Worm (Caenorhabditis elegans) whole organism, L2 larva: ENCODE measurements around the gene kgb-1.

ENCODE experiments used
- C34F6.9 ChIP-seq: fragments of 150-350 bp; optimal IDR thresholded peaks from 2 replicates; lab custom pipeline; 2014; ENCODE audit warnings: missing biosample characterization, missing genetic modification characterization
- F13H6.1 ChIP-seq: sonication (generic microtip); optimal IDR thresholded peaks from 2 replicates; lab custom pipeline; 2016; ENCODE audit warnings: missing genetic modification characterization, missing compliant biosample characterization
- Y55F3AM.14 ChIP-seq: fragments of 200-800 bp; sonication (Bioruptor generic); optimal IDR thresholded peaks from 2 replicates; lab custom pipeline; 2018; ENCODE audit warnings: mild to moderate bottlenecking, missing genetic modification characterization, missing compliant biosample characterization
- ZK546.5 ChIP-seq: sonication (generic microtip); optimal IDR thresholded peaks from 2 replicates; lab custom pipeline; 2017; ENCODE audit warnings: missing biosample characterization, missing genetic modification characterization
- aly-2 ChIP-seq: fragments of 150-350 bp; optimal IDR thresholded peaks from 2 replicates; lab custom pipeline; 2014; ENCODE audit warnings: missing biosample characterization, missing genetic modification characterization
- ama-1 ChIP-seq: fragments of 150-350 bp; optimal IDR thresholded peaks from 2 replicates; lab custom pipeline; 2018; ENCODE audit warnings: inconsistent platforms
- blmp-1 ChIP-seq: sonication (generic microtip); optimal IDR thresholded peaks from 2 replicates; lab custom pipeline; 2017; ENCODE audit warnings: missing genetic modification characterization, mild to moderate bottlenecking, missing compliant biosample characterization, antibody characterized with exemption, moderate library complexity; ENCODE audit not compliant: insufficient read depth
- crh-2 ChIP-seq: sonication (generic microtip); optimal IDR thresholded peaks from 2 replicates; lab custom pipeline; 2017; ENCODE audit warnings: missing biosample characterization, missing genetic modification characterization
- elt-1 ChIP-seq: fragments of 150-350 bp; optimal IDR thresholded peaks from 2 replicates; lab custom pipeline; 2014; ENCODE audit warnings: missing biosample characterization, missing genetic modification characterization
- elt-3 ChIP-seq: sonication (generic microtip); optimal IDR thresholded peaks from 2 replicates; lab custom pipeline; 2017; ENCODE audit warnings: missing biosample characterization, missing genetic modification characterization
- fos-1 ChIP-seq: fragments of 150-350 bp; optimal IDR thresholded peaks from 2 replicates; lab custom pipeline; 2014; ENCODE audit warnings: missing biosample characterization, missing genetic modification characterization
- gmeb-1 ChIP-seq: fragments of 150-350 bp; optimal IDR thresholded peaks from 2 replicates; lab custom pipeline; 2014; ENCODE audit warnings: missing biosample characterization, missing genetic modification characterization
- lin-11 ChIP-seq: fragments of 150-350 bp; sonication (generic microtip); optimal IDR thresholded peaks from 2 replicates; lab custom pipeline; 2014; ENCODE audit warnings: missing biosample characterization, missing genetic modification characterization, inconsistent platforms, mixed read lengths
- lin-13 ChIP-seq: fragments of 150-350 bp; optimal IDR thresholded peaks from 2 replicates; lab custom pipeline; 2014; ENCODE audit warnings: missing biosample characterization, missing genetic modification reagents, missing genetic modification characterization
- lin-39 ChIP-seq: fragments of 150-350 bp; optimal IDR thresholded peaks from 2 replicates; lab custom pipeline; 2014; ENCODE audit warnings: missing biosample characterization, missing genetic modification reagents, missing genetic modification characterization
- lsy-2 ChIP-seq, 2 experiments: fragments of 150-350 bp in 1 of 2; sonication (generic microtip) in 1 of 2; optimal IDR thresholded peaks; 2 replicates each; lab custom pipeline; 2014 to 2017; ENCODE audit warnings: missing biosample characterization in 2 of 2, missing genetic modification characterization in 2 of 2
- mab-5 ChIP-seq: fragments of 150-350 bp; optimal IDR thresholded peaks from 2 replicates; lab custom pipeline; 2014; ENCODE audit warnings: missing biosample characterization, missing genetic modification characterization
- mbf-1 ChIP-seq: sonication (generic microtip); optimal IDR thresholded peaks from 2 replicates; lab custom pipeline; 2017; ENCODE audit warnings: missing biosample characterization, missing genetic modification characterization
- nhr-11 ChIP-seq: fragments of 150-350 bp; optimal IDR thresholded peaks from 2 replicates; lab custom pipeline; 2014; ENCODE audit warnings: missing biosample characterization, missing genetic modification characterization
- nhr-12 ChIP-seq: fragments of 150-350 bp; optimal IDR thresholded peaks from 2 replicates; lab custom pipeline; 2014; ENCODE audit warnings: missing biosample characterization, missing genetic modification characterization
- nhr-129 ChIP-seq: fragments of 150-350 bp; optimal IDR thresholded peaks from 2 replicates; lab custom pipeline; 2014; ENCODE audit warnings: missing biosample characterization, missing genetic modification characterization
- nhr-21 ChIP-seq: fragments of 150-350 bp; optimal IDR thresholded peaks from 2 replicates; lab custom pipeline; 2014; ENCODE audit warnings: missing biosample characterization, missing genetic modification characterization
- nhr-237 ChIP-seq: fragments of 150-350 bp; optimal IDR thresholded peaks from 2 replicates; lab custom pipeline; 2014; ENCODE audit warnings: missing biosample characterization, missing genetic modification characterization
- nhr-25 ChIP-seq: fragments of 150-350 bp; sonication (generic microtip); optimal IDR thresholded peaks from 3 replicates; lab custom pipeline; 2014; ENCODE audit warnings: missing biosample characterization, missing genetic modification characterization
- nhr-6 ChIP-seq: fragments of 150-350 bp; optimal IDR thresholded peaks from 2 replicates; lab custom pipeline; 2014; ENCODE audit warnings: missing biosample characterization, missing genetic modification characterization
- nhr-77 ChIP-seq: fragments of 150-350 bp; optimal IDR thresholded peaks from 2 replicates; lab custom pipeline; 2014; ENCODE audit warnings: missing biosample characterization, missing genetic modification characterization
- sem-4 ChIP-seq: fragments of 150-350 bp; optimal IDR thresholded peaks from 2 replicates; lab custom pipeline; 2014; ENCODE audit warnings: missing biosample characterization, missing genetic modification reagents, missing genetic modification characterization
- sma-3 ChIP-seq: sonication (generic microtip); optimal IDR thresholded peaks from 2 replicates; lab custom pipeline; 2016; ENCODE audit warnings: missing genetic modification reagents, missing genetic modification characterization, missing compliant biosample characterization
- sma-9 ChIP-seq, 2 experiments: fragments of 150-350 bp in 1 of 2; sonication (generic microtip) in 1 of 2; optimal IDR thresholded peaks; 2 replicates each; lab custom pipeline; 2014 to 2016; ENCODE audit warnings: missing genetic modification characterization in 2 of 2, mild to moderate bottlenecking in 1 of 2, missing biosample characterization in 1 of 2, missing compliant biosample characterization in 1 of 2, missing genetic modification reagents in 1 of 2, moderate library complexity in 1 of 2
- unc-55 ChIP-seq: fragments of 150-350 bp; sonication (generic microtip); optimal IDR thresholded peaks from 3 replicates; lab custom pipeline; 2014; ENCODE audit warnings: missing biosample characterization, missing genetic modification reagents, missing genetic modification characterization
- unc-62 ChIP-seq: fragments of 150-350 bp; optimal IDR thresholded peaks from 2 replicates; lab custom pipeline; 2014; ENCODE audit warnings: missing biosample characterization, missing genetic modification reagents, missing genetic modification characterization
- ztf-1 ChIP-seq: fragments of 200-800 bp; sonication (Bioruptor generic); conservative IDR thresholded peaks from 2 replicates; pipeline ENCODE4 v1.3.6; 2022; ENCODE audit warnings: missing genetic modification characterization, missing compliant biosample characterization
- ztf-11 ChIP-seq: sonication (generic microtip); optimal IDR thresholded peaks from 2 replicates; lab custom pipeline; 2017; ENCODE audit warnings: missing biosample characterization, missing genetic modification characterization

Gene kgb-1

ce11 chrIV:408892-409291, 943 bp downstream of the kgb-1 start:
- peak; percentile 96 for TF ChIP-seq fos-1
- no peak for TF ChIP-seq mab-5 (tag; lab: Kevin White, UChicago)

- TF ChIP-seq blmp-1 (tag; lab: Kevin White, UChicago) (no peak), mab-5 (tag; lab: Kevin White, UChicago) (no peak), lin-11 (tag; lab: Kevin White, UChicago) (no peak), Y55F3AM.14 (no peak), lin-39 (tag; lab: Kevin White, UChicago) (no peak), nhr-129 (no peak), lin-13 (GFP tag; lab: Kevin White, UChicago) (no peak), elt-1 (tag; lab: Kevin White, UChicago) (no peak), sem-4 (tag; lab: Kevin White, UChicago) (no peak), nhr-237 (tag; lab: Kevin White, UChicago) (no peak), elt-3 (tag; lab: Kevin White, UChicago) (no peak)
Observed at ce11 chrIV:401395-401794, 8.4 kb downstream of the kgb-1 start, which contains the start of gene gpa-4. gpa-4 (plus strand) TSS chrIV:401695.

ce11 chrIV:396373-396772, 13.5 kb downstream of the kgb-1 start, which contains the start of gene rrp-8:
rrp-8 (plus strand) TSS chrIV:396545.
- TF ChIP-seq nhr-12 (tag; lab: Kevin White, UChicago) (no peak), ZK546.5 (tag; lab: Kevin White, UChicago) (no peak), nhr-129 (no peak), C34F6.9 (no peak), aly-2 (tag; lab: Kevin White, UChicago) (no peak), mbf-1 (tag; lab: Kevin White, UChicago) (no peak), elt-1 (tag; lab: Kevin White, UChicago) (no peak), sma-3 (GFP tag; lab: Kevin White, UChicago) (no peak), lsy-2 (tag; optimal IDR thresholded peaks at IDR 0.05; lab: Kevin White, UChicago) (no peak), sem-4 (tag; lab: Kevin White, UChicago) (no peak), mab-5 (tag; lab: Kevin White, UChicago) (no peak), sma-9 (GFP tag; optimal IDR thresholded peaks at IDR 0.05; lab: Kevin White, UChicago) (no peak), sma-9 (tag; optimal IDR thresholded peaks at IDR 0.05; lab: Kevin White, UChicago) (no peak), nhr-11 (tag; lab: Kevin White, UChicago) (no peak), Y55F3AM.14 (no peak), ztf-1 (GFP tag; lab: Robert Waterston, UW) (no peak), ama-1 (no peak)
- TF ChIP-seq, all 48 proteins: peak for 0

ce11 chrIV:393409-393930, 16.4 kb downstream of the kgb-1 start, which contains the start of the genes T07A9.15 and nog-1:
T07A9.15 (minus strand) TSS chrIV:393546.
nog-1 (plus strand) TSS chrIV:393880.
- TF ChIP-seq nhr-6 (peak; percentile 2), mab-5 (tag; lab: Kevin White, UChicago) (peak; percentile 11), nhr-21 (peak; percentile 51), gmeb-1 (peak; percentile 75), lin-11 (tag; lab: Kevin White, UChicago) (peak; percentile 45), sma-3 (GFP tag; lab: Kevin White, UChicago) (peak; percentile 58), C34F6.9 (peak; percentile 92), blmp-1 (tag; lab: Kevin White, UChicago) (peak; percentile 3), ztf-11 (tag; lab: Kevin White, UChicago) (no peak), nhr-77 (tag; lab: Kevin White, UChicago) (no peak), unc-62 (GFP tag; lab: Kevin White, UChicago) (no peak), crh-2 (tag; lab: Kevin White, UChicago) (peak; percentile 71), F13H6.1 (peak; percentile 52), nhr-25 (peak; percentile 47), lin-39 (tag; lab: Kevin White, UChicago) (no peak), nhr-129 (peak; percentile 81), lin-13 (GFP tag; lab: Kevin White, UChicago) (peak; percentile 49), lsy-2 (tag; optimal IDR thresholded peaks at IDR 0.05; lab: Kevin White, UChicago) (peak; percentile 96 to 99), fos-1 (peak; percentile 30), unc-55 (GFP tag; lab: Kevin White, UChicago) (peak; percentile 86), sma-9 (GFP tag; optimal IDR thresholded peaks at IDR 0.05; lab: Kevin White, UChicago) (peak; percentile 52), sma-9 (tag; optimal IDR thresholded peaks at IDR 0.05; lab: Kevin White, UChicago) (no peak)
